Worm (Caenorhabditis elegans) whole organism, L2 larva: ENCODE data around the gene Y44A6D.1.

ENCODE experiments used
- F13H6.1 ChIP-seq: sonication (generic microtip); optimal IDR thresholded peaks from 2 replicates; lab custom pipeline; 2016; ENCODE audit warnings: missing genetic modification characterization, missing compliant biosample characterization
- R02D3.7 ChIP-seq: fragments of 150-350 bp; optimal IDR thresholded peaks from 2 replicates; lab custom pipeline; 2014; ENCODE audit warnings: missing biosample characterization, missing genetic modification characterization
- ama-1 ChIP-seq: fragments of 150-350 bp; optimal IDR thresholded peaks from 2 replicates; lab custom pipeline; 2018; ENCODE audit warnings: inconsistent platforms
- ceh-82 ChIP-seq: fragments of 150-350 bp; optimal IDR thresholded peaks from 2 replicates; lab custom pipeline; 2014; ENCODE audit warnings: missing biosample characterization, missing genetic modification characterization
- crh-2 ChIP-seq: sonication (generic microtip); optimal IDR thresholded peaks from 2 replicates; lab custom pipeline; 2017; ENCODE audit warnings: missing biosample characterization, missing genetic modification characterization
- egl-27 ChIP-seq: sonication (generic microtip); optimal IDR thresholded peaks from 3 replicates; lab custom pipeline; 2017; ENCODE audit warnings: missing biosample characterization, missing genetic modification reagents, missing genetic modification characterization
- elt-3 ChIP-seq: sonication (generic microtip); optimal IDR thresholded peaks from 2 replicates; lab custom pipeline; 2017; ENCODE audit warnings: missing biosample characterization, missing genetic modification characterization
- fos-1 ChIP-seq: fragments of 150-350 bp; optimal IDR thresholded peaks from 2 replicates; lab custom pipeline; 2014; ENCODE audit warnings: missing biosample characterization, missing genetic modification characterization
- gmeb-1 ChIP-seq: fragments of 150-350 bp; optimal IDR thresholded peaks from 2 replicates; lab custom pipeline; 2014; ENCODE audit warnings: missing biosample characterization, missing genetic modification characterization
- lin-13 ChIP-seq: fragments of 150-350 bp; optimal IDR thresholded peaks from 2 replicates; lab custom pipeline; 2014; ENCODE audit warnings: missing biosample characterization, missing genetic modification reagents, missing genetic modification characterization
- lin-39 ChIP-seq: fragments of 150-350 bp; optimal IDR thresholded peaks from 2 replicates; lab custom pipeline; 2014; ENCODE audit warnings: missing biosample characterization, missing genetic modification reagents, missing genetic modification characterization
- lsy-2 ChIP-seq, 2 experiments: fragments of 150-350 bp in 1 of 2; sonication (generic microtip) in 1 of 2; optimal IDR thresholded peaks; 2 replicates each; lab custom pipeline; 2014 to 2017; ENCODE audit warnings: missing biosample characterization in 2 of 2, missing genetic modification characterization in 2 of 2
- mbf-1 ChIP-seq: sonication (generic microtip); optimal IDR thresholded peaks from 2 replicates; lab custom pipeline; 2017; ENCODE audit warnings: missing biosample characterization, missing genetic modification characterization
- mdl-1 ChIP-seq, 2 experiments: fragments of 150-350 bp in 1 of 2; sonication (generic microtip) in 1 of 2; optimal IDR thresholded peaks; 2 replicates each; lab custom pipeline; 2017; ENCODE audit warnings: missing biosample characterization in 2 of 2, missing genetic modification characterization in 2 of 2
- nhr-11 ChIP-seq: fragments of 150-350 bp; optimal IDR thresholded peaks from 2 replicates; lab custom pipeline; 2014; ENCODE audit warnings: missing biosample characterization, missing genetic modification characterization
- nhr-12 ChIP-seq: fragments of 150-350 bp; optimal IDR thresholded peaks from 2 replicates; lab custom pipeline; 2014; ENCODE audit warnings: missing biosample characterization, missing genetic modification characterization
- nhr-129 ChIP-seq: fragments of 150-350 bp; optimal IDR thresholded peaks from 2 replicates; lab custom pipeline; 2014; ENCODE audit warnings: missing biosample characterization, missing genetic modification characterization
- nhr-21 ChIP-seq: fragments of 150-350 bp; optimal IDR thresholded peaks from 2 replicates; lab custom pipeline; 2014; ENCODE audit warnings: missing biosample characterization, missing genetic modification characterization
- nhr-23 ChIP-seq: fragments of 150-350 bp; optimal IDR thresholded peaks from 2 replicates; lab custom pipeline; 2014; ENCODE audit warnings: missing biosample characterization, missing genetic modification reagents, missing genetic modification characterization
- nhr-237 ChIP-seq: fragments of 150-350 bp; optimal IDR thresholded peaks from 2 replicates; lab custom pipeline; 2014; ENCODE audit warnings: missing biosample characterization, missing genetic modification characterization
- nhr-25 ChIP-seq: fragments of 150-350 bp; sonication (generic microtip); optimal IDR thresholded peaks from 3 replicates; lab custom pipeline; 2014; ENCODE audit warnings: missing biosample characterization, missing genetic modification characterization
- nhr-77 ChIP-seq: fragments of 150-350 bp; optimal IDR thresholded peaks from 2 replicates; lab custom pipeline; 2014; ENCODE audit warnings: missing biosample characterization, missing genetic modification characterization
- peb-1 ChIP-seq: fragments of 150-350 bp; optimal IDR thresholded peaks from 2 replicates; lab custom pipeline; 2014; ENCODE audit warnings: missing biosample characterization, missing genetic modification characterization
- sem-4 ChIP-seq: fragments of 150-350 bp; optimal IDR thresholded peaks from 2 replicates; lab custom pipeline; 2014; ENCODE audit warnings: missing biosample characterization, missing genetic modification reagents, missing genetic modification characterization
- skn-1 ChIP-seq: sonication (generic microtip); optimal IDR thresholded peaks from 2 replicates; lab custom pipeline; 2017; ENCODE audit warnings: missing biosample characterization, missing genetic modification characterization
- sma-9 ChIP-seq, 2 experiments: fragments of 150-350 bp in 1 of 2; sonication (generic microtip) in 1 of 2; optimal IDR thresholded peaks; 2 replicates each; lab custom pipeline; 2014 to 2016; ENCODE audit warnings: missing genetic modification characterization in 2 of 2, mild to moderate bottlenecking in 1 of 2, missing biosample characterization in 1 of 2, missing compliant biosample characterization in 1 of 2, missing genetic modification reagents in 1 of 2, moderate library complexity in 1 of 2
- snpc-4 ChIP-seq: fragments of 150-350 bp; optimal IDR thresholded peaks from 2 replicates; lab custom pipeline; 2014; ENCODE audit warnings: missing biosample characterization, missing genetic modification characterization
- unc-39 ChIP-seq: fragments of 150-350 bp; optimal IDR thresholded peaks from 2 replicates; lab custom pipeline; 2014; ENCODE audit warnings: missing biosample characterization, missing genetic modification characterization
- unc-55 ChIP-seq: fragments of 150-350 bp; sonication (generic microtip); optimal IDR thresholded peaks from 3 replicates; lab custom pipeline; 2014; ENCODE audit warnings: missing biosample characterization, missing genetic modification reagents, missing genetic modification characterization
- unc-62 ChIP-seq: fragments of 150-350 bp; optimal IDR thresholded peaks from 2 replicates; lab custom pipeline; 2014; ENCODE audit warnings: missing biosample characterization, missing genetic modification reagents, missing genetic modification characterization
- zag-1 ChIP-seq: fragments of 150-350 bp; optimal IDR thresholded peaks from 2 replicates; lab custom pipeline; 2014; ENCODE audit warnings: missing biosample characterization, missing genetic modification characterization
- ztf-1 ChIP-seq: fragments of 200-800 bp; sonication (Bioruptor generic); conservative IDR thresholded peaks from 2 replicates; pipeline ENCODE4 v1.3.6; 2022; ENCODE audit warnings: missing genetic modification characterization, missing compliant biosample characterization
- ztf-4 ChIP-seq: fragments of 150-350 bp; optimal IDR thresholded peaks from 2 replicates; lab custom pipeline; 2014; ENCODE audit warnings: missing biosample characterization, missing genetic modification characterization

Gene Y44A6D.1

ce11 chrV:20814424-20814823, 24.6 kb upstream of the Y44A6D.1 start, which contains the start of gene Y44A6D.7:
Y44A6D.7 (plus strand) TSS chrV:20814724.
- TF ChIP-seq unc-55 (GFP tag; lab: Kevin White, UChicago) (peak; percentile 39), fos-1 (no peak), lin-13 (no peak), unc-62 (GFP tag; lab: Kevin White, UChicago) (no peak), mbf-1 (tag; lab: Kevin White, UChicago) (no peak), ztf-4 (tag; lab: Kevin White, UChicago) (no peak)

ce11 chrV:20813646-20814045, 23.8 kb upstream of the Y44A6D.1 start:
- no peak for TF ChIP-seq mdl-1 (tag; optimal IDR thresholded peaks at IDR 0.05; lab: Kevin White, UChicago)
- no peak for TF ChIP-seq lin-39 (tag; lab: Kevin White, UChicago)
- no peak for TF ChIP-seq skn-1
- no peak for TF ChIP-seq gmeb-1 (tag; lab: Kevin White, UChicago)
- TF ChIP-seq peb-1 (tag; lab: Kevin White, UChicago): no peak
- no peak for TF ChIP-seq sma-9 (GFP tag; optimal IDR thresholded peaks at IDR 0.05; lab: Kevin White, UChicago)
- TF ChIP-seq sma-9 (tag; optimal IDR thresholded peaks at IDR 0.05; lab: Kevin White, UChicago): no peak
- no peak for TF ChIP-seq nhr-11 (tag; lab: Kevin White, UChicago)
- TF ChIP-seq egl-27 (tag; lab: Kevin White, UChicago): no peak
- TF ChIP-seq nhr-12 (tag; lab: Kevin White, UChicago): no peak
- TF ChIP-seq ztf-1: no peak
- no peak for TF ChIP-seq sem-4 (tag; lab: Kevin White, UChicago)
- TF ChIP-seq ama-1 (lab: Kevin White, UChicago): no peak
- no peak for TF ChIP-seq elt-3 (tag; lab: Kevin White, UChicago)
- no peak for TF ChIP-seq F13H6.1
- TF ChIP-seq, all 48 proteins: peak for 0

- TF ChIP-seq R02D3.7 (tag; lab: Kevin White, UChicago) (no peak), lin-39 (tag; lab: Kevin White, UChicago) (no peak), sem-4 (tag; lab: Kevin White, UChicago) (no peak), gmeb-1 (tag; lab: Kevin White, UChicago) (no peak), ceh-82 (no peak), lsy-2 (tag; optimal IDR thresholded peaks at IDR 0.05; lab: Kevin White, UChicago) (no peak), elt-3 (tag; lab: Kevin White, UChicago) (no peak), lin-13 (no peak), unc-39 (tag; lab: Kevin White, UChicago) (no peak), nhr-21 (tag; lab: Kevin White, UChicago) (no peak), mdl-1 (tag; optimal IDR thresholded peaks at IDR 0.05; lab: Kevin White, UChicago) (no peak), nhr-129 (no peak), crh-2 (tag; lab: Kevin White, UChicago) (no peak), unc-55 (GFP tag; lab: Kevin White, UChicago) (no peak), nhr-25 (no peak)
Measured at ce11 chrV:20807038-20807437, 17.2 kb upstream of the Y44A6D.1 start, which contains the start of gene Y44A6D.6. Y44A6D.6 (plus strand) TSS chrV:20807338.

DNA sequence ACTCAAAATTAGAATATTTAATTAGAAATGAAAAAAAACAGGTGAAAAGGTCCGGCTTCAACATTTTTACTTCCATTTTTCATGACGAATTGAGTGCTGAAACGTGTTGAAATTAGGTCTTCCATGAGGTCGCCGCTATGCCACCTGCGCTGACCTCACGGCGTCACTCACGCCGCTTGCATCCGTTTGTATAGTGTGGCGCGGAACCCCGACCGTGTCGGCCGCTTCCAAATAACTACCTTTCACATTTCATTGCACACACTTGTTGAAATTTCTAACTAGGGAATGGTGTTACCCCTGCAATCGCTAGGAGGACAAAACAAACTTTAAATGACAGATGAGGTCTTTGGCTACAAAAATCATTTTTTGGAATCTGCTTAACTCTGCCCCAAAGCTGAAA, 13.6 kb upstream of the Y44A6D.1 start:
- peak; percentile 90 for TF ChIP-seq snpc-4 (tag; lab: Kevin White, UChicago)

- TF ChIP-seq snpc-4 (tag; lab: Kevin White, UChicago): no peak
- no peak for TF ChIP-seq lin-39 (tag; lab: Kevin White, UChicago)
- no peak for TF ChIP-seq gmeb-1 (tag; lab: Kevin White, UChicago)
- no peak for TF ChIP-seq nhr-12 (tag; lab: Kevin White, UChicago)
- no peak for TF ChIP-seq nhr-21 (tag; lab: Kevin White, UChicago)
- no peak for TF ChIP-seq nhr-237 (tag; lab: Kevin White, UChicago)
- no peak for TF ChIP-seq nhr-23 (tag; lab: Kevin White, UChicago)
- no peak for TF ChIP-seq nhr-25
- TF ChIP-seq nhr-77 (tag; lab: Kevin White, UChicago): no peak
- TF ChIP-seq zag-1 (tag; lab: Kevin White, UChicago): no peak
- TF ChIP-seq F13H6.1: no peak
- no peak for TF ChIP-seq peb-1 (tag; lab: Kevin White, UChicago)
- TF ChIP-seq skn-1: no peak
- TF ChIP-seq egl-27 (tag; lab: Kevin White, UChicago): no peak
- TF ChIP-seq, all 48 proteins: peak for 0
Measured at ce11 chrV:20802906-20803305, 13.1 kb upstream of the Y44A6D.1 start, which contains the start of gene Y44A6D.5. Y44A6D.5 (minus strand) TSS chrV:20803006.
